Worm (Caenorhabditis elegans): ENCODE data around the gene C33D9.6.

DNA sequence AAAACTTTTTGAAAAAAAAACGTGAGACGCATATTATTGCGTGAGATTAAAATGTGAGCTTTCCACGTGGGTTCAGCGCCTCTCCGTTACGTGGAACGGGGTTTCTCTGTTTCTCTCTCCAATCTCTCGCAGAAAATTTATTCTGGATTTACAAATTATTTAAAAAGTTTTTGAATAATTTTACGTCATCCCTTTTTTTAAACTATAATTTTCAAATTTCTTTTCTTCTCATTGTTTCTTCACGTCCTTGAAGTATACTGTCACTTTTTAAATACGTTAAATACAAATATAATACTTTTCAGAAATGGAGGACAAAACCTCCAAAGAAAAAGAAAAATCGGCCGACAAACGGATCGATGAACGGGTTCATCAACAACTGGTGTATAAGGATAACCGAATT lies 49.6 kb upstream of the C33D9.6 start, which contains the start of gene T28C6.7:
- no peak for TF ChIP-seq ama-1 (optimal IDR thresholded peaks at IDR 0.05)
- no peak for TF ChIP-seq tbx-37 (GFP tag; conservative IDR thresholded peaks at IDR 0.05)
- TF ChIP-seq hmg-4 (GFP tag; optimal IDR thresholded peaks at IDR 0.05), result no peak
- no peak for TF ChIP-seq ceh-13 (GFP tag; optimal IDR thresholded peaks at IDR 0.05)
- no peak for TF ChIP-seq hnd-1 (tag; optimal IDR thresholded peaks at IDR 0.05)
- TF ChIP-seq sea-1 (GFP tag; conservative IDR thresholded peaks at IDR 0.05), result no peak
- no peak for TF ChIP-seq B0310.2 (tag; optimal IDR thresholded peaks at IDR 0.05)
- no peak for TF ChIP-seq flt-1 (GFP tag; IDR thresholded peaks at IDR 0.05)
- TF ChIP-seq aly-1 (tag; optimal IDR thresholded peaks at IDR 0.05), result no peak
- no peak for TF ChIP-seq tbx-11 (GFP tag; IDR thresholded peaks at IDR 0.05)

All from whole organism, early embryonic.